Worm (Caenorhabditis elegans) whole organism, L1 larva: Measurements from ENCODE around the gene F35D2.1.

Source experiments
- C16A3.4 ChIP-seq: fragments of 150-350 bp; optimal IDR thresholded peaks from 2 replicates; lab custom pipeline; 2014; ENCODE audit warnings: missing biosample characterization, missing genetic modification characterization
- C34B4.2 ChIP-seq: sonication (generic microtip); optimal IDR thresholded peaks from 2 replicates; lab custom pipeline; 2017; ENCODE audit warnings: mild to moderate bottlenecking, missing genetic modification characterization, missing compliant biosample characterization
- F16B12.6 ChIP-seq: fragments of 150-350 bp; optimal IDR thresholded peaks from 2 replicates; lab custom pipeline; 2014; ENCODE audit warnings: missing biosample characterization, missing genetic modification characterization
- alr-1 ChIP-seq: fragments of 200-800 bp; sonication (Bioruptor generic); optimal IDR thresholded peaks from 2 replicates; lab custom pipeline; 2018; ENCODE audit warnings: borderline replicate concordance, mild to moderate bottlenecking, missing genetic modification characterization, missing compliant biosample characterization
- aly-2 ChIP-seq: fragments of 150-350 bp; optimal IDR thresholded peaks from 2 replicates; lab custom pipeline; 2014; ENCODE audit warnings: missing biosample characterization, missing genetic modification characterization
- ama-1 ChIP-seq: fragments of 150-350 bp; optimal IDR thresholded peaks from 2 replicates; lab custom pipeline; 2014
- blmp-1 ChIP-seq: fragments of 150-350 bp; optimal IDR thresholded peaks from 2 replicates; lab custom pipeline; 2014; ENCODE audit warnings: missing biosample characterization, missing genetic modification characterization
- ceh-63 ChIP-seq: fragments of 200-800 bp; sonication (Bioruptor generic); optimal IDR thresholded peaks from 2 replicates; lab custom pipeline; 2018; ENCODE audit warnings: mild to moderate bottlenecking, missing genetic modification characterization, missing compliant biosample characterization
- ceh-88 ChIP-seq: fragments of 200-800 bp; sonication (Bioruptor generic); IDR thresholded peaks from 2 replicates; pipeline ENCODE4 v1.3.6; 2022; ENCODE audit warnings: missing genetic modification characterization, missing compliant biosample characterization
- ceh-90 ChIP-seq: sonication (generic microtip); optimal IDR thresholded peaks from 2 replicates; lab custom pipeline; 2016; ENCODE audit warnings: missing genetic modification characterization, missing compliant biosample characterization
- efl-1 ChIP-seq, 4 experiments: fragments of 150-350 bp; optimal IDR thresholded peaks in 3 of 4; peaks in 1 of 4; 1 replicate in 1 of 4; 2 replicates in 3 of 4; lab custom pipeline; 2014; ENCODE audit warnings: missing biosample characterization in 2 of 4, missing genetic modification characterization in 2 of 4, missing genetic modification reagents in 2 of 4
- efl-3 ChIP-seq: fragments of 200-800 bp; sonication (Bioruptor generic); optimal IDR thresholded peaks from 2 replicates; lab custom pipeline; 2018; ENCODE audit warnings: mild to moderate bottlenecking, missing genetic modification characterization, missing compliant biosample characterization
- egl-27 ChIP-seq, 2 experiments: fragments of 150-350 bp in 1 of 2; sonication (generic microtip); optimal IDR thresholded peaks; 3 replicates each; lab custom pipeline; 2017 to 2018; ENCODE audit warnings: missing biosample characterization in 2 of 2, missing genetic modification characterization in 2 of 2, missing genetic modification reagents in 2 of 2
- elt-2 ChIP-seq: sonication (generic microtip); optimal IDR thresholded peaks from 2 replicates; lab custom pipeline; 2016; ENCODE audit warnings: missing genetic modification characterization, mild to moderate bottlenecking, inconsistent platforms, missing compliant biosample characterization, missing genetic modification reagents
- elt-3 ChIP-seq, 6 experiments: fragments of 150-350 bp in 1 of 6; sonication (generic microtip); optimal IDR thresholded peaks; 2 replicates each; lab custom pipeline; 2017 to 2018; ENCODE audit warnings: missing biosample characterization in 6 of 6, missing genetic modification characterization in 6 of 6, inconsistent platforms in 1 of 6
- fkh-4 ChIP-seq: sonication (generic microtip); optimal IDR thresholded peaks from 2 replicates; lab custom pipeline; 2016; ENCODE audit warnings: missing compliant biosample characterization, missing genetic modification characterization, borderline replicate concordance
- hlh-17 ChIP-seq: fragments of 200-800 bp; sonication (Bioruptor generic); optimal IDR thresholded peaks from 2 replicates; lab custom pipeline; 2018; ENCODE audit warnings: missing genetic modification characterization, mild to moderate bottlenecking, missing compliant biosample characterization, moderate library complexity, borderline replicate concordance
- hlh-4 ChIP-seq: sonication (generic microtip); optimal IDR thresholded peaks from 2 replicates; lab custom pipeline; 2016; ENCODE audit warnings: mild to moderate bottlenecking, missing genetic modification characterization, missing compliant biosample characterization
- hpl-2 ChIP-seq: fragments of 150-350 bp; optimal IDR thresholded peaks from 2 replicates; lab custom pipeline; 2014; ENCODE audit warnings: missing biosample characterization, missing genetic modification reagents, missing genetic modification characterization
- lin-13 ChIP-seq: fragments of 150-350 bp; optimal IDR thresholded peaks from 2 replicates; lab custom pipeline; 2014; ENCODE audit warnings: missing biosample characterization, missing genetic modification reagents, missing genetic modification characterization
- lin-14 ChIP-seq: fragments of 200-800 bp; sonication (Bioruptor generic); optimal IDR thresholded peaks from 2 replicates; lab custom pipeline; 2018; ENCODE audit warnings: mild to moderate bottlenecking, missing genetic modification characterization, moderate library complexity, missing compliant biosample characterization
- lin-35 ChIP-seq, 2 experiments: fragments of 150-350 bp; optimal IDR thresholded peaks; 2 replicates each; lab custom pipeline; 2014; ENCODE audit warnings: missing biosample characterization in 2 of 2, missing genetic modification characterization in 2 of 2, missing genetic modification reagents in 2 of 2
- lir-3 ChIP-seq: sonication (generic microtip); optimal IDR thresholded peaks from 2 replicates; lab custom pipeline; 2016; ENCODE audit warnings: mild to moderate bottlenecking, missing genetic modification characterization, moderate library complexity, missing compliant biosample characterization; ENCODE audit not compliant: poor library complexity
- mdl-1 ChIP-seq, 2 experiments: fragments of 150-350 bp; optimal IDR thresholded peaks; 2 replicates each; lab custom pipeline; 2014 to 2017; ENCODE audit warnings: missing biosample characterization in 2 of 2, missing genetic modification characterization in 2 of 2, inconsistent platforms in 1 of 2
- mef-2 ChIP-seq: fragments of 150-350 bp; optimal IDR thresholded peaks from 2 replicates; lab custom pipeline; 2014; ENCODE audit warnings: missing biosample characterization, missing genetic modification characterization
- mep-1 ChIP-seq: fragments of 150-350 bp; optimal IDR thresholded peaks from 2 replicates; lab custom pipeline; 2014; ENCODE audit warnings: missing biosample characterization, missing genetic modification characterization
- nhr-11 ChIP-seq: fragments of 150-350 bp; optimal IDR thresholded peaks from 2 replicates; lab custom pipeline; 2014; ENCODE audit warnings: missing biosample characterization, missing genetic modification characterization
- nhr-12 ChIP-seq: sonication (generic microtip); optimal IDR thresholded peaks from 2 replicates; lab custom pipeline; 2017; ENCODE audit warnings: missing biosample characterization, missing genetic modification characterization
- nhr-237 ChIP-seq: fragments of 150-350 bp; optimal IDR thresholded peaks from 2 replicates; lab custom pipeline; 2014; ENCODE audit warnings: missing biosample characterization, missing genetic modification characterization
- nhr-28 ChIP-seq: fragments of 150-350 bp; optimal IDR thresholded peaks from 2 replicates; lab custom pipeline; 2014; ENCODE audit warnings: missing biosample characterization, missing genetic modification characterization
- nhr-47 ChIP-seq: sonication (generic microtip); optimal IDR thresholded peaks from 2 replicates; lab custom pipeline; 2016; ENCODE audit warnings: mild to moderate bottlenecking, missing genetic modification characterization, moderate library complexity, missing compliant biosample characterization
- nhr-71 ChIP-seq: sonication (generic microtip); optimal IDR thresholded peaks from 2 replicates; lab custom pipeline; 2016; ENCODE audit warnings: mild to moderate bottlenecking, missing genetic modification characterization, moderate library complexity, missing compliant biosample characterization
- nhr-84 ChIP-seq: sonication (generic microtip); optimal IDR thresholded peaks from 2 replicates; lab custom pipeline; 2017; ENCODE audit warnings: missing biosample characterization, missing genetic modification characterization
- nhr-85 ChIP-seq: sonication (generic microtip); peaks from one replicate; lab custom pipeline; 2016; ENCODE audit warnings: missing genetic modification characterization, inconsistent platforms, missing compliant biosample characterization
- nhr-90 ChIP-seq: sonication (generic microtip); optimal IDR thresholded peaks from 2 replicates; lab custom pipeline; 2016; ENCODE audit warnings: mild to moderate bottlenecking, missing genetic modification characterization, missing compliant biosample characterization; ENCODE audit not compliant: poor library complexity
- pag-3 ChIP-seq: sonication (generic microtip); optimal IDR thresholded peaks from 2 replicates; lab custom pipeline; 2017; ENCODE audit warnings: missing genetic modification characterization, mild to moderate bottlenecking, missing compliant biosample characterization, antibody characterized with exemption, borderline replicate concordance; ENCODE audit not compliant: insufficient read depth
- pax-3 ChIP-seq: fragments of 200-800 bp; sonication (Bioruptor generic); optimal IDR thresholded peaks from 2 replicates; lab custom pipeline; 2018; ENCODE audit warnings: mild to moderate bottlenecking, missing genetic modification characterization, moderate library complexity, missing compliant biosample characterization
- rnt-1 ChIP-seq: sonication (generic microtip); optimal IDR thresholded peaks from 2 replicates; lab custom pipeline; 2016; ENCODE audit warnings: mild to moderate bottlenecking, missing genetic modification characterization, moderate library complexity, missing compliant biosample characterization
- skn-1 ChIP-seq: fragments of 150-350 bp; optimal IDR thresholded peaks from 2 replicates; lab custom pipeline; 2014; ENCODE audit warnings: missing biosample characterization, missing genetic modification characterization
- snpc-4 ChIP-seq: fragments of 150-350 bp; optimal IDR thresholded peaks from 2 replicates; lab custom pipeline; 2014; ENCODE audit warnings: missing biosample characterization, missing genetic modification characterization
- snu-23 ChIP-seq: sonication (generic microtip); optimal IDR thresholded peaks from 2 replicates; lab custom pipeline; 2016; ENCODE audit warnings: missing genetic modification characterization, missing compliant biosample characterization
- sox-4 ChIP-seq: sonication (generic microtip); optimal IDR thresholded peaks from 2 replicates; lab custom pipeline; 2016; ENCODE audit warnings: missing genetic modification characterization, missing compliant biosample characterization
- sptf-1 ChIP-seq: fragments of 150-350 bp; optimal IDR thresholded peaks from 2 replicates; lab custom pipeline; 2014; ENCODE audit warnings: missing biosample characterization, missing genetic modification characterization
- sup-37 ChIP-seq: fragments of 200-800 bp; sonication (Bioruptor generic); optimal IDR thresholded peaks from 2 replicates; lab custom pipeline; 2018; ENCODE audit warnings: mild to moderate bottlenecking, missing genetic modification characterization, missing compliant biosample characterization
- swsn-7 ChIP-seq: sonication (generic microtip); optimal IDR thresholded peaks from 2 replicates; lab custom pipeline; 2016; ENCODE audit warnings: missing genetic modification characterization, missing compliant biosample characterization
- tbx-2 ChIP-seq: sonication (generic microtip); optimal IDR thresholded peaks from 2 replicates; lab custom pipeline; 2016; ENCODE audit warnings: missing genetic modification characterization, missing compliant biosample characterization
- unc-130 ChIP-seq: fragments of 150-350 bp; optimal IDR thresholded peaks from 2 replicates; lab custom pipeline; 2017; ENCODE audit warnings: missing biosample characterization, missing genetic modification characterization, inconsistent platforms
- unc-62 ChIP-seq: fragments of 150-350 bp; optimal IDR thresholded peaks from 2 replicates; lab custom pipeline; 2014; ENCODE audit warnings: missing biosample characterization, missing genetic modification reagents, missing genetic modification characterization
- xbp-1 ChIP-seq: sonication (generic microtip); optimal IDR thresholded peaks from 2 replicates; lab custom pipeline; 2016; ENCODE audit warnings: missing genetic modification characterization, missing compliant biosample characterization
- zag-1 ChIP-seq: fragments of 150-350 bp; optimal IDR thresholded peaks from 2 replicates; lab custom pipeline; 2014; ENCODE audit warnings: missing biosample characterization, missing genetic modification characterization
- ztf-11 ChIP-seq, 2 experiments: sonication (generic microtip); optimal IDR thresholded peaks; 2 replicates each; lab custom pipeline; 2016 to 2017; ENCODE audit warnings: missing genetic modification characterization in 2 of 2, missing biosample characterization in 1 of 2, missing compliant biosample characterization in 1 of 2

Gene F35D2.1

DNA sequence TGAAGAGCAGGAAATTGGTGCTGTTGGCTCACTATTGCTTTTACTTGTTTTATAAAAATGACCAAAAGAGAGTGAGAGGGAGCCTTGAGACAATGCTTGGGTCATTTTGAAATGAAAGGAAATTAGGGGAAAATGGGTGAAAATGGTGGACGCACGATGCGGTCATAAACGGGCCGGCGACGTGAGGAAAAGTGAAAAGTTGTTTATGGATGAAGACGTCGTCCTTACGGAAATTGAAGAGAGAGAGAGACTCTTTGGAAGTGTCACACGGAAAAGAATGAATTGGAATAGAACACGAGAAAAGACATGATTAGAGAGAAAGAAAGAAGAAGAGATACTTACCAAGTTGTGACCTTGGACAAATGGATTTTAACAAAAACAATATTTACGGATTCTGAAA, 45.8 kb downstream of the F35D2.1 start (continued):
- TF ChIP-seq zag-1 (tag; lab: Kevin White, UChicago) (no peak), fkh-4 (tag; lab: Kevin White, UChicago) (no peak), C16A3.4 (tag; lab: Kevin White, UChicago) (no peak), nhr-85 (tag; lab: Kevin White, UChicago) (peak; percentile 48), nhr-28 (tag; lab: Kevin White, UChicago) (no peak), xbp-1 (tag; lab: Kevin White, UChicago) (no peak), nhr-237 (no peak), sup-37 (GFP tag; lab: Kevin White, UChicago) (no peak), ceh-90 (tag; lab: Kevin White, UChicago) (no peak), pag-3 (tag; lab: Kevin White, UChicago) (no peak), F16B12.6 (tag; lab: Kevin White, UChicago) (no peak), mef-2 (tag; lab: Kevin White, UChicago) (no peak), ama-1 (lab: Kevin White, UChicago) (no peak), elt-2 (tag; lab: Kevin White, UChicago) (no peak), lin-35 (GFP tag; optimal IDR thresholded peaks at IDR 0.05; lab: Kevin White, UChicago) (peak in 1 of 2 experiments; percentile 4), lir-3 (no peak), nhr-47 (tag; lab: Kevin White, UChicago) (no peak), elt-3 (tag; optimal IDR thresholded peaks at IDR 0.05; lab: Kevin White, UChicago) (peak in 1 of 6 experiments; percentile 20), pax-3 (tag; lab: Kevin White, UChicago) (no peak), nhr-12 (tag; lab: Kevin White, UChicago) (no peak), egl-27 (tag; optimal IDR thresholded peaks at IDR 0.05; lab: Kevin White, UChicago) (no peak), mep-1 (tag; lab: Kevin White, UChicago) (peak; percentile 52), aly-2 (no peak), sox-4 (tag; lab: Kevin White, UChicago) (no peak), lin-14 (GFP tag; lab: Kevin White, UChicago) (peak; percentile 75), hpl-2 (GFP tag; lab: Kevin White, UChicago) (no peak), unc-130 (no peak), skn-1 (no peak), sptf-1 (tag; lab: Kevin White, UChicago) (no peak), lin-13 (no peak), ceh-88 (GFP tag; lab: Robert Waterston, UW) (no peak), snu-23 (peak; percentile 38), tbx-2 (no peak), hlh-4 (no peak), blmp-1 (tag; lab: Kevin White, UChicago) (peak; percentile 100), mdl-1 (tag; optimal IDR thresholded peaks at IDR 0.05; lab: Kevin White, UChicago) (no peak)
- TF ChIP-seq, all 84 proteins: peak for 11

DNA sequence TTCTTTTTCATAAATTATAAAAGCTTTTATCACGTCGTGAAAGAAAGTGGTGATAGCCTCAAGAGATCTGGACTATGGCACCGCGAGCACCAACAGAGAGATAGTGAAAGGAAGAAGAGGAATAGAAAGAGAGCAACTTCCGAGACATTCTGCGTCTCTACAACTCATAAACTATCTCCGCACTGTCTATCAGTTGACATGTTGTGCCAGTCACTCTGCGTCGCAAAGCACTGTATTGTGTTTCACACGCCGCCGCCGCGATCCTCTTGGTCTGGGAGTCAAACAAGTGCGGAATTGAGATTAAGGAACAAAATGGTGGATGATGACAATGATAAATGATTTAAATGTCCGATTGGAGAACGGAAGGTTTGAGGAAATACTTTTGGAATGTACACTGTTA, 47.8 kb downstream of the F35D2.1 start:
- TF ChIP-seq F16B12.6 (tag; lab: Kevin White, UChicago) (no peak), mdl-1 (tag; optimal IDR thresholded peaks at IDR 0.05; lab: Kevin White, UChicago) (peak in 1 of 2 experiments; percentile 1), snpc-4 (no peak), nhr-84 (no peak), nhr-47 (tag; lab: Kevin White, UChicago) (no peak), hlh-17 (no peak), unc-62 (GFP tag; lab: Kevin White, UChicago) (no peak), ztf-11 (tag; optimal IDR thresholded peaks at IDR 0.05; lab: Kevin White, UChicago) (no peak), swsn-7 (peak; percentile 21), nhr-71 (tag; lab: Kevin White, UChicago) (peak; percentile 35), efl-1 (optimal IDR thresholded peaks at IDR 0.05; lab: Kevin White, UChicago) (peak; percentile 3 to 24), efl-1 (GFP tag; optimal IDR thresholded peaks at IDR 0.05 in 1 of 2; lab: Kevin White, UChicago) (peak in 1 of 2 experiments; percentile 12), efl-3 (GFP tag; lab: Kevin White, UChicago) (no peak), blmp-1 (tag; lab: Kevin White, UChicago) (peak; percentile 37), ceh-63 (GFP tag; lab: Kevin White, UChicago) (no peak), egl-27 (tag; optimal IDR thresholded peaks at IDR 0.05; lab: Kevin White, UChicago) (no peak), nhr-11 (tag; lab: Kevin White, UChicago) (no peak), C34B4.2 (tag; lab: Kevin White, UChicago) (no peak), pag-3 (tag; lab: Kevin White, UChicago) (no peak), nhr-90 (tag; lab: Kevin White, UChicago) (no peak), lin-13 (no peak), alr-1 (tag; lab: Kevin White, UChicago) (no peak), rnt-1 (tag; lab: Kevin White, UChicago) (peak; percentile 58), ceh-88 (GFP tag; lab: Robert Waterston, UW) (no peak), aly-2 (no peak), elt-2 (tag; lab: Kevin White, UChicago) (peak; percentile 48)
